Worm (Caenorhabditis elegans) whole organism, L2 larva: ENCODE measurements around the gene F28C1.1.

Source experiments
- R02D3.7 ChIP-seq: fragments of 150-350 bp; optimal IDR thresholded peaks from 2 replicates; lab custom pipeline; 2014; ENCODE audit warnings: missing biosample characterization, missing genetic modification characterization
- alr-1 ChIP-seq: fragments of 150-350 bp; optimal IDR thresholded peaks from 2 replicates; lab custom pipeline; 2014; ENCODE audit warnings: missing biosample characterization, missing genetic modification characterization
- ceh-16 ChIP-seq: fragments of 150-350 bp; optimal IDR thresholded peaks from 2 replicates; lab custom pipeline; 2014; ENCODE audit warnings: missing biosample characterization, missing genetic modification characterization
- egl-27 ChIP-seq: sonication (generic microtip); optimal IDR thresholded peaks from 3 replicates; lab custom pipeline; 2017; ENCODE audit warnings: missing biosample characterization, missing genetic modification reagents, missing genetic modification characterization
- elt-3 ChIP-seq: sonication (generic microtip); optimal IDR thresholded peaks from 2 replicates; lab custom pipeline; 2017; ENCODE audit warnings: missing biosample characterization, missing genetic modification characterization
- skn-1 ChIP-seq: sonication (generic microtip); optimal IDR thresholded peaks from 2 replicates; lab custom pipeline; 2017; ENCODE audit warnings: missing biosample characterization, missing genetic modification characterization
- sma-3 ChIP-seq: sonication (generic microtip); optimal IDR thresholded peaks from 2 replicates; lab custom pipeline; 2016; ENCODE audit warnings: missing genetic modification reagents, missing genetic modification characterization, missing compliant biosample characterization
- unc-39 ChIP-seq: fragments of 150-350 bp; optimal IDR thresholded peaks from 2 replicates; lab custom pipeline; 2014; ENCODE audit warnings: missing biosample characterization, missing genetic modification characterization
- ztf-4 ChIP-seq: fragments of 150-350 bp; optimal IDR thresholded peaks from 2 replicates; lab custom pipeline; 2014; ENCODE audit warnings: missing biosample characterization, missing genetic modification characterization

- TF ChIP-seq elt-3: no peak
- TF ChIP-seq alr-1: no peak
- TF ChIP-seq R02D3.7: no peak
- no peak for TF ChIP-seq ztf-4
- no peak for TF ChIP-seq unc-39 (tag; lab: Kevin White, UChicago)
- TF ChIP-seq skn-1 (tag; lab: Kevin White, UChicago): no peak
- TF ChIP-seq ceh-16: no peak
- no peak for TF ChIP-seq sma-3 (GFP tag; lab: Kevin White, UChicago)
- no peak for TF ChIP-seq egl-27
Observed at ce11 chrV:12429039-12429438, 21.6 kb upstream of the F28C1.1 start, which contains the start of gene C54D10.5.
